Worm (Caenorhabditis elegans): ENCODE results near the gene moma-1.

DNA sequence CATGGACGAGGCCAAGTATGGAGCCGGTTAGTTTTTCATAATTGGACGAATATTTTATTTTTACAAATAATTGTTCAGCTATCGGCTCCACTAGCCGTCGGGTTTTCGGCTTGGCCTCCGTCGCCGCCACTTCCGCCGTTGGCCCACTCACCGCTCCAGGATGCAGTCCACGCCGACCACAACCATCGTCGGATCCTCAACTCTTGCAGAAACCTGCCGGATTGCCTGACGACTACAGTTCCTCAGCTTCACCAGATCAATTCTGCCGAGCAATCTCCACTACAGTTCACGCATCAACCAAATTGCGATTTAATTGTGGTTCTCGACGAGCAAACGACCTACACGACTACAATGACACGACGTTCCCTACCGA is 17.8 kb downstream of the moma-1 start:
- TF ChIP-seq nhr-28 (tag; optimal IDR thresholded peaks at IDR 0.05): no peak
- TF ChIP-seq sox-4 (tag; optimal IDR thresholded peaks at IDR 0.05): no peak
- TF ChIP-seq mep-1 (tag; optimal IDR thresholded peaks at IDR 0.05): no peak
- TF ChIP-seq rnt-1 (tag; optimal IDR thresholded peaks at IDR 0.05): no peak
- no peak for TF ChIP-seq nhr-12 (tag; optimal IDR thresholded peaks at IDR 0.05)
- no peak for TF ChIP-seq lin-15B (tag; optimal IDR thresholded peaks at IDR 0.05)
- TF ChIP-seq ama-1 (optimal IDR thresholded peaks at IDR 0.05): no peak
- TF ChIP-seq ceh-82 (tag; optimal IDR thresholded peaks at IDR 0.05): no peak
- no peak for TF ChIP-seq efl-1 (optimal IDR thresholded peaks at IDR 0.05)
- no peak for TF ChIP-seq efl-1 (GFP tag; optimal IDR thresholded peaks at IDR 0.05 in 1 of 2)
